Fruit fly (Drosophila melanogaster): Measurements from ENCODE around the gene CG6565.

The CG6565 gene

DNA sequence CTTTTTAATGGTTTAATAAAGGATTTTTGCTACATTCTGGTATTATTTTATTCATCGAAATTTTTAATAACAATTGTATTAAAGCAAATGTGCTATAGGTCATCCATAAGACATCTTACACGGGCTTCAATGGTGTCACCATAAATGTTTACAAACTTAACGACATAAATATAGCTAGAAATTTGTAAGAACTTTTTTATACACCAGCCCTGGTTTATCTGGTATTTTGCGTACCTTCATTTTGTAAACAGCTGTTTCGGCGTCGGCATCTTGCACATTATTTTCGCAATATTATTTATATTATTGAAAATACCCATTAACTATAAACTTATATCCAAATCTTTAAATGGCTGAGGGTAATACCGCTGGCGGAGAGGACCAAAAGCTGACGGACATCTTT is 6.4 kb upstream of the CG6565 start, which contains the start of gene Tap42 (continued):
- TF ChIP-seq MESR4 (GFP tag; optimal IDR thresholded peaks at IDR 0.05), result peak; percentile 40
- no peak for TF ChIP-seq CkIIα-i1 (GFP tag; IDR thresholded peaks at IDR 0.05)
- TF ChIP-seq Blimp-1 (GFP tag; optimal IDR thresholded peaks at IDR 0.05), result no peak
- no peak for TF ChIP-seq psq (GFP tag; optimal IDR thresholded peaks at IDR 0.05)
- TF ChIP-seq Atf-2 (GFP tag; optimal IDR thresholded peaks at IDR 0.05), result no peak
- TF ChIP-seq CG9876 (GFP tag; optimal IDR thresholded peaks at IDR 0.05), result no peak
- TF ChIP-seq lola (GFP tag; optimal IDR thresholded peaks at IDR 0.05), result peak in 1 of 3 experiments; percentile 20
- peak; percentile 29 for TF ChIP-seq CG10979 (tag; optimal IDR thresholded peaks at IDR 0.05)
- TF ChIP-seq CG9932 (GFP tag; IDR thresholded peaks at IDR 0.05), result peak; percentile 53
- TF ChIP-seq CG2678 (tag; optimal IDR thresholded peaks at IDR 0.05), result peak; percentile 22
- TF ChIP-seq ac (GFP tag; optimal IDR thresholded peaks at IDR 0.05), result no peak
- no peak for TF ChIP-seq CG6791 (GFP tag; IDR thresholded peaks at IDR 0.05; ENCODE audit: partially characterized antibody)
- peak; percentile 48 for TF ChIP-seq sug (tag; optimal IDR thresholded peaks at IDR 0.05)
- peak; percentile 23; the same call in 1 of the 2 replicates for TF ChIP-seq CG10366 (GFP tag; IDR thresholded peaks at IDR 0.05)
- no peak for TF ChIP-seq tll (GFP tag; optimal IDR thresholded peaks at IDR 0.05)
- TF ChIP-seq CG17385 (GFP tag; optimal IDR thresholded peaks at IDR 0.05), result peak; percentile 3
- TF ChIP-seq gem (tag; optimal IDR thresholded peaks at IDR 0.05), result peak; percentile 51
- TF ChIP-seq Elba2 (GFP tag; optimal IDR thresholded peaks at IDR 0.05), result no peak
- no peak for TF ChIP-seq org-1 (GFP tag; optimal IDR thresholded peaks at IDR 0.05)
- TF ChIP-seq ara (GFP tag; IDR thresholded peaks at IDR 0.05), result no peak
- no peak for TF ChIP-seq gt (GFP tag; IDR thresholded peaks at IDR 0.05)
- no peak for TF ChIP-seq kni (GFP tag; optimal IDR thresholded peaks at IDR 0.05)
- TF ChIP-seq zen2 (GFP tag; IDR thresholded peaks at IDR 0.05; ENCODE audit: partially characterized antibody), result no peak
- TF ChIP-seq CG7839 (tag; optimal IDR thresholded peaks at IDR 0.05), result peak; percentile 12
- no peak for TF ChIP-seq peb (GFP tag; IDR thresholded peaks at IDR 0.05)
- TF ChIP-seq danr (GFP tag; IDR thresholded peaks at IDR 0.05), result no peak
- TF ChIP-seq stwl (tag; optimal IDR thresholded peaks at IDR 0.05), result peak; percentile 27
- no peak for TF ChIP-seq CG14860 (GFP tag; IDR thresholded peaks at IDR 0.05; ENCODE audit: partially characterized antibody)
- TF ChIP-seq nerfin-2 (GFP tag; IDR thresholded peaks at IDR 0.05; ENCODE audit: partially characterized antibody), result no peak
- peak; percentile 46 for TF ChIP-seq PHDP (tag; optimal IDR thresholded peaks at IDR 0.05)
- TF ChIP-seq CG7357 (GFP tag; IDR thresholded peaks at IDR 0.05), result no peak
- TF ChIP-seq CG8089 (GFP tag; optimal IDR thresholded peaks at IDR 0.05), result no peak
- TF ChIP-seq CG11560 (tag; IDR thresholded peaks at IDR 0.05), result no peak
- no peak for TF ChIP-seq C15 (GFP tag; IDR thresholded peaks at IDR 0.05)
- no peak for TF ChIP-seq CrebB (tag; optimal IDR thresholded peaks at IDR 0.05)
- no peak for TF ChIP-seq p53 (GFP tag; optimal IDR thresholded peaks at IDR 0.05)
- TF ChIP-seq CG12659 (GFP tag; optimal IDR thresholded peaks at IDR 0.05), result peak; percentile 53
- TF ChIP-seq corto (GFP tag; optimal IDR thresholded peaks at IDR 0.05), result no peak
- peak; percentile 20 for TF ChIP-seq gfzf (GFP tag; optimal IDR thresholded peaks at IDR 0.05)
- TF ChIP-seq CG11247 (GFP tag; IDR thresholded peaks at IDR 0.05), result no peak
- TF ChIP-seq Hand (GFP tag; optimal IDR thresholded peaks at IDR 0.05), result no peak
- TF ChIP-seq Pdp1 (GFP tag; optimal IDR thresholded peaks at IDR 0.05), result no peak
- TF ChIP-seq vnd (GFP tag; IDR thresholded peaks at IDR 0.05; ENCODE audit: partially characterized antibody), result no peak
- TF ChIP-seq B-H2 (GFP tag; optimal IDR thresholded peaks at IDR 0.05), result peak; percentile 26
- peak; percentile 25 for TF ChIP-seq scrt (GFP tag; optimal IDR thresholded peaks at IDR 0.05)
- TF ChIP-seq CG2712 (tag; optimal IDR thresholded peaks at IDR 0.05), result peak; percentile 38
- TF ChIP-seq gsb-n (tag; optimal IDR thresholded peaks at IDR 0.05), result no peak
- TF ChIP-seq toy (GFP tag; IDR thresholded peaks at IDR 0.05), result no peak
- TF ChIP-seq CG8290 (GFP tag; optimal IDR thresholded peaks at IDR 0.05), result no peak
- no peak for TF ChIP-seq CG8290 (tag; optimal IDR thresholded peaks at IDR 0.05)
